Worm (Caenorhabditis elegans): ENCODE results near the gene F15A8.1.

DNA sequence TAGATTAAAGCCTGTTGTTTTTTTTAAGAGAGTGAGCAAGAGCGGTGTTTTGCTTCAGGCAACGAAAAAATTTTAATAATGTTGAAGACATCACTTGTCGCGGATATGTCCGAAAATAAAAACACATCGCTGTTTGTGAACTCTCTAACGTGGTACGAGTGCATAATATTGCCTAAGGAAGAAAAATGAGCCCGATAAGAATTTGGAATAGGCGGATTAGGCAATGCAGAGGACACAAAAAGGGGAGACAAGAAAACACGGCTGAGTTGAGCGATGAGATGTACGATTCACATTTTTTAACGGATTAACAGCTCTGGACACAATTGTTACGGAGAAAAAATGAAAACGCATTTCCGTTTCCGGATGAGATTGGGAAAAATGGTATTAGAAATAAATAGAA lies 13.4 kb upstream of the F15A8.1 start:
- TF ChIP-seq ref-1 (GFP tag; conservative IDR thresholded peaks at IDR 0.05) (no peak), cog-1 (tag; optimal IDR thresholded peaks at IDR 0.05) (no peak), flt-1 (GFP tag; IDR thresholded peaks at IDR 0.05) (no peak)

All from whole organism, midembryonic.